Fruit fly (Drosophila melanogaster) ovary, adult (tissue): ENCODE measurements around the gene CG32270.

Source experiments
- CG17801 ChIP-seq: fragments of 200-800 bp; optimal IDR thresholded peaks from 2 replicates; lab custom pipeline; 2019; ENCODE audit warnings: missing biosample characterization, mild to moderate bottlenecking, missing genetic modification characterization, moderate library complexity; ENCODE audit not compliant: partially characterized antibody

CG32270 gene

dm6 chr3L:3244244-3245144, 35.7 kb upstream of the CG32270 start, which contains the start of gene CG12078:
CG12078 (minus strand) TSS chr3L:3244294.
- no peak for TF ChIP-seq CG17801

dm6 chr3L:3242121-3243083, 33.6 kb upstream of the CG32270 start:
- no peak for TF ChIP-seq CG17801

- TF ChIP-seq CG17801, result no peak
Observed at dm6 chr3L:3241368-3241640, 32.5 kb upstream of the CG32270 start.

dm6 chr3L:3240597-3241367, 32.0 kb upstream of the CG32270 start:
- no peak for TF ChIP-seq CG17801

- TF ChIP-seq CG17801, result peak; percentile 42
Observed at dm6 chr3L:3239785-3240596, 31.2 kb upstream of the CG32270 start.

- no peak for TF ChIP-seq CG17801
Observed at dm6 chr3L:3239033-3239752, 30.4 kb upstream of the CG32270 start, which contains the start of gene CG17746. CG17746 (minus strand) TSS chr3L:3239578.

- TF ChIP-seq CG17801, result peak; percentile 22
Observed at dm6 chr3L:3236319-3236718, 27.5 kb upstream of the CG32270 start.

- no peak for TF ChIP-seq CG17801
Observed at dm6 chr3L:3226458-3226783, 17.6 kb upstream of the CG32270 start.

dm6 chr3L:3225769-3226457, 17.1 kb upstream of the CG32270 start:
- TF ChIP-seq CG17801, result no peak

dm6 chr3L:3224740-3225719, 16.2 kb upstream of the CG32270 start, which contains the start of gene Larp4B:
Larp4B (plus strand) TSS chr3L:3224838.
- no peak for TF ChIP-seq CG17801

dm6 chr3L:3223390-3223914, 14.7 kb upstream of the CG32270 start:
- TF ChIP-seq CG17801, result no peak

- TF ChIP-seq CG17801, result peak; percentile 85
Observed at dm6 chr3L:3222643-3223389, 14.0 kb upstream of the CG32270 start, which contains the start of the genes RpL28 and eIF1. RpL28 (minus strand) TSS chr3L:3222960. eIF1 (plus strand) TSS chr3L:3223341.
